Worm (Caenorhabditis elegans): Measurements from ENCODE around the gene ppm-1.G.

The ppm-1.G gene

ce11 chrIII:772675-773074, 10.8 kb upstream of the ppm-1.G start:
- TF ChIP-seq him-1 (tag; optimal IDR thresholded peaks at IDR 0.05) (no peak), dao-5 (tag; optimal IDR thresholded peaks at IDR 0.05) (no peak), W03F9.2 (tag; optimal IDR thresholded peaks at IDR 0.05) (no peak)

ce11 chrIII:773114-773513, 10.4 kb upstream of the ppm-1.G start, which contains the start of gene cyn-6:
Gene cyn-6, plus strand, starts transcription at chrIII:773414.
- TF ChIP-seq him-1 (tag; optimal IDR thresholded peaks at IDR 0.05) (no peak), dao-5 (tag; optimal IDR thresholded peaks at IDR 0.05) (no peak), W03F9.2 (tag; optimal IDR thresholded peaks at IDR 0.05) (no peak)

ce11 chrIII:775443-775842, 8.1 kb upstream of the ppm-1.G start:
- no peak for TF ChIP-seq him-1 (tag; optimal IDR thresholded peaks at IDR 0.05)
- no peak for TF ChIP-seq W03F9.2 (tag; optimal IDR thresholded peaks at IDR 0.05)
- TF ChIP-seq dao-5 (tag; optimal IDR thresholded peaks at IDR 0.05) = no peak

- no peak for TF ChIP-seq dao-5 (tag; optimal IDR thresholded peaks at IDR 0.05)
- TF ChIP-seq W03F9.2 (tag; optimal IDR thresholded peaks at IDR 0.05) = no peak
- no peak for TF ChIP-seq him-1 (tag; optimal IDR thresholded peaks at IDR 0.05)
Observed at ce11 chrIII:778771-779170, 4.7 kb upstream of the ppm-1.G start, which contains the start of gene alh-11. Gene alh-11, minus strand, starts transcription at chrIII:778871.

ce11 chrIII:782503-782902, 1.0 kb upstream of the ppm-1.G start:
- TF ChIP-seq W03F9.2 (tag; optimal IDR thresholded peaks at IDR 0.05) = no peak
- TF ChIP-seq dao-5 (tag; optimal IDR thresholded peaks at IDR 0.05) = no peak
- no peak for TF ChIP-seq him-1 (tag; optimal IDR thresholded peaks at IDR 0.05)

ce11 chrIII:789604-790003, 6.1 kb downstream of the ppm-1.G start:
- no peak for TF ChIP-seq dao-5 (tag; optimal IDR thresholded peaks at IDR 0.05)
- no peak for TF ChIP-seq W03F9.2 (tag; optimal IDR thresholded peaks at IDR 0.05)
- TF ChIP-seq him-1 (tag; optimal IDR thresholded peaks at IDR 0.05) = no peak

- TF ChIP-seq dao-5 (tag; optimal IDR thresholded peaks at IDR 0.05) = no peak
- TF ChIP-seq W03F9.2 (tag; optimal IDR thresholded peaks at IDR 0.05) = no peak
- no peak for TF ChIP-seq him-1 (tag; optimal IDR thresholded peaks at IDR 0.05)
Observed at ce11 chrIII:790591-790990, 7.1 kb downstream of the ppm-1.G start.

- TF ChIP-seq W03F9.2 (tag; optimal IDR thresholded peaks at IDR 0.05) = peak; percentile 42
- no peak for TF ChIP-seq dao-5 (tag; optimal IDR thresholded peaks at IDR 0.05)
- peak; percentile 35 for TF ChIP-seq him-1 (tag; optimal IDR thresholded peaks at IDR 0.05)
Observed at ce11 chrIII:793595-793994, 10.1 kb downstream of the ppm-1.G start, which contains the start of gene snt-2. Gene snt-2, minus strand, starts transcription at chrIII:793733.

- no peak for TF ChIP-seq dao-5 (tag; optimal IDR thresholded peaks at IDR 0.05)
- no peak for TF ChIP-seq him-1 (tag; optimal IDR thresholded peaks at IDR 0.05)
- TF ChIP-seq W03F9.2 (tag; optimal IDR thresholded peaks at IDR 0.05) = no peak
Observed at ce11 chrIII:794000-794399, 10.5 kb downstream of the ppm-1.G start, which contains the start of gene rps-29. Gene rps-29, plus strand, starts transcription at chrIII:794300.

- no peak for TF ChIP-seq W03F9.2 (tag; optimal IDR thresholded peaks at IDR 0.05)
- TF ChIP-seq him-1 (tag; optimal IDR thresholded peaks at IDR 0.05) = no peak
- TF ChIP-seq dao-5 (tag; optimal IDR thresholded peaks at IDR 0.05) = no peak
Observed at ce11 chrIII:794984-795596, 11.6 kb downstream of the ppm-1.G start, which contains the start of gene trpp-11. Gene trpp-11, plus strand, starts transcription at chrIII:795136.

- TF ChIP-seq W03F9.2 (tag; optimal IDR thresholded peaks at IDR 0.05) (no peak), him-1 (tag; optimal IDR thresholded peaks at IDR 0.05) (no peak), dao-5 (tag; optimal IDR thresholded peaks at IDR 0.05) (no peak)
Observed at ce11 chrIII:797507-797906, 14.0 kb downstream of the ppm-1.G start.

ce11 chrIII:802041-802440, 18.5 kb downstream of the ppm-1.G start:
- TF ChIP-seq dao-5 (tag; optimal IDR thresholded peaks at IDR 0.05) (no peak), him-1 (tag; optimal IDR thresholded peaks at IDR 0.05) (no peak), W03F9.2 (tag; optimal IDR thresholded peaks at IDR 0.05) (no peak)

ce11 chrIII:811544-811943, 28.0 kb downstream of the ppm-1.G start, which contains the start of gene daf-7:
Gene daf-7, plus strand, starts transcription at chrIII:811844.
- TF ChIP-seq dao-5 (tag; optimal IDR thresholded peaks at IDR 0.05) (no peak), him-1 (tag; optimal IDR thresholded peaks at IDR 0.05) (no peak), W03F9.2 (tag; optimal IDR thresholded peaks at IDR 0.05) (no peak)

- TF ChIP-seq him-1 (tag; optimal IDR thresholded peaks at IDR 0.05) = no peak
- no peak for TF ChIP-seq dao-5 (tag; optimal IDR thresholded peaks at IDR 0.05)
Observed at ce11 chrIII:815845-816244, 32.3 kb downstream of the ppm-1.G start, which contains the start of gene dac-1. Gene dac-1, plus strand, starts transcription at chrIII:816145.

- TF ChIP-seq him-1 (tag; optimal IDR thresholded peaks at IDR 0.05) = no peak
- no peak for TF ChIP-seq dao-5 (tag; optimal IDR thresholded peaks at IDR 0.05)
- TF ChIP-seq W03F9.2 (tag; optimal IDR thresholded peaks at IDR 0.05) = no peak
Observed at ce11 chrIII:819313-819712, 35.8 kb downstream of the ppm-1.G start.

Data from whole organism, L4/young adult.